Fruit fly (Drosophila melanogaster) whole organism, prepupa: ENCODE measurements around the gene sav.

Experiments
- CG3919 ChIP-seq: fragments of 200-800 bp; sonication (Bioruptor generic); optimal IDR thresholded peaks from 3 replicates; lab custom pipeline; 2016; ENCODE audit warnings: missing biosample characterization, missing genetic modification characterization
- CG4318 ChIP-seq: fragments of 200-800 bp; sonication (Bioruptor generic); optimal IDR thresholded peaks from 3 replicates; lab custom pipeline; 2017; ENCODE audit warnings: missing biosample characterization, mild to moderate bottlenecking, missing genetic modification characterization
- CG6792 ChIP-seq: fragments of 200-800 bp; sonication (Bioruptor generic); optimal IDR thresholded peaks from 3 replicates; lab custom pipeline; 2016; ENCODE audit warnings: missing biosample characterization, missing genetic modification characterization
- CG6808 ChIP-seq: fragments of 200-800 bp; sonication (Bioruptor generic); optimal IDR thresholded peaks from 3 replicates; lab custom pipeline; 2017; ENCODE audit warnings: missing biosample characterization, missing genetic modification characterization, mild to moderate bottlenecking, moderate library complexity, missing genetic modification reagents
- CG8319 ChIP-seq: fragments of 200-800 bp; sonication (Bioruptor generic); optimal IDR thresholded peaks from 3 replicates; lab custom pipeline; 2016; ENCODE audit warnings: missing biosample characterization, missing genetic modification characterization
- Hr38 ChIP-seq: sonication (Bioruptor generic); optimal IDR thresholded peaks from 2 replicates; lab custom pipeline; 2016; ENCODE audit warnings: missing biosample characterization, missing genetic modification characterization
- OdsH ChIP-seq: fragments of 200-800 bp; sonication (Bioruptor generic); optimal IDR thresholded peaks from 3 replicates; lab custom pipeline; 2016; ENCODE audit warnings: missing biosample characterization, missing genetic modification characterization
- Sox15 ChIP-seq: fragments of 200-800 bp; sonication (Bioruptor generic); optimal IDR thresholded peaks from 3 replicates; lab custom pipeline; 2016; ENCODE audit warnings: missing biosample characterization, missing genetic modification characterization
- topi ChIP-seq: fragments of 200-800 bp; sonication (Bioruptor generic); optimal IDR thresholded peaks from 3 replicates; lab custom pipeline; 2016; ENCODE audit warnings: missing biosample characterization, missing genetic modification characterization

DNA sequence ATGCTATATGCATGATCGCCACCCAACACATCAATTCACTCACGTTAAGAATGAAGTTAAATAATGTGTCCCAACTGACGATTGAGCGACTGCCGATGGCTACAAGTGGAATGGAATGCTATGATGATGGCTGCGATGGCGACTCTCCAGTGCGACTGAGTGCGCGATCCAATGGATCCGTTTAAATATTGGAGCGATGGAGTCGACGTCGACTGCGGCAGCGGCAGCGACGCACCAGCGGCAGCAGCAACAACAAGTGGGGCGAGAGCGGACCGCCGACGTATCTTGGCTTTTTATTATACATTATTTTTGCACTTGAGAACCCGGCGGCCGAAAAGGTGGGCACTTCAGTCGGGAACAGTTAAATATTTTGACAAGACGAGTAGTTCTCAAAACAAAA, 3.7 kb downstream of the sav start:
- TF ChIP-seq CG3919 (GFP tag; lab: Kevin White, UChicago) (no peak), CG6808 (GFP tag; lab: Kevin White, UChicago) (no peak), CG8319 (no peak), topi (GFP tag; lab: Kevin White, UChicago) (no peak), Sox15 (GFP tag; lab: Kevin White, UChicago) (no peak), Hr38 (GFP tag; lab: Kevin White, UChicago) (no peak), CG4318 (no peak), OdsH (GFP tag; lab: Kevin White, UChicago) (no peak), CG6792 (GFP tag; lab: Kevin White, UChicago) (no peak)
